Worm (Caenorhabditis elegans): ENCODE data around the gene C38C3.3.

The C38C3.3 gene

DNA sequence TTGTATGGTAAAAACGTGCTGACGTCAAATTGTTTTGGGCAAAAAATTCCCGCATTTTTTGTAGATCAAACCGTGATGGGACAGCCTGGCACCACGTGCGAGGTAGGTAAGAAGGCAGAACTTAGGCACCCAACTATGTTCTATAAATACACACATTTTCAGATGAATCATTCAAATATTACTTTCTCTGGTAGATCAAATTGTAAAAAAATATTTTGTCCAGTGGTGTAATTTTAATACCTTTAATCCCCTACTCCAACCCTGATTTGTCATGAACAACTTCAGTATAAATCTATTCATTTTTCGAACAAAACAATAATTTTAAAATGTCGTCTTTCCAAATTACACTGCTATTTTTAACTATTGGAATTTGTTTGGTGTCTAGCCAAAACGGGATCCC lies 965 bp upstream of the C38C3.3 start, which contains the start of gene spig-7:
Gene spig-7 (plus strand): TSS at position 301 of the 400 bp plus-strand sequence.
- TF ChIP-seq mbf-1 (tag; optimal IDR thresholded peaks at IDR 0.05) (no peak), F13H6.1 (tag; optimal IDR thresholded peaks at IDR 0.05) (no peak), sma-3 (GFP tag; optimal IDR thresholded peaks at IDR 0.05) (no peak)

DNA sequence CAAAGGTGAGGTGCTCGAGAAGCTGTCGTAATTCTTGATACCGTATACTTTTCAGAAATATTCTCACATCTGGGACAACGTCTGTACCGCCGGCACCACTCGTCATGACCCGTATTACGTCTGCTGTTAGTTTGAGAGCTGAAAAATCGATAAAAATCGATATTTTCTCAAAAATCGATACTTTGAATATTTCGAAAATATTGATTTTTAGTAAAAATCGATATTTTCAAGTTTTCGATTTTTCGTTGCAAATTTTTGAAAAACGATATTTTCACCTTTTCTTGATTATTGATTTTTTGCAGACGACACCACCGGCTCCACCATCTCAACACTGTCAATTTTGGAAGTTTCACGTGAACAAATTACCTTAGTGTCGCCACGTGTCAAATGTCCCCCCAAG lies 318 bp downstream of the C38C3.3 start:
- TF ChIP-seq sma-3 (GFP tag; optimal IDR thresholded peaks at IDR 0.05) (no peak), nhr-129 (tag; optimal IDR thresholded peaks at IDR 0.05) (no peak), dmd-4 (tag; optimal IDR thresholded peaks at IDR 0.05) (no peak), nhr-77 (tag; optimal IDR thresholded peaks at IDR 0.05) (no peak), zag-1 (tag; optimal IDR thresholded peaks at IDR 0.05) (no peak), nhr-11 (tag; optimal IDR thresholded peaks at IDR 0.05) (no peak), ZK546.5 (tag; optimal IDR thresholded peaks at IDR 0.05) (no peak), lin-13 (GFP tag; optimal IDR thresholded peaks at IDR 0.05) (no peak), fos-1 (tag; optimal IDR thresholded peaks at IDR 0.05) (no peak), F13H6.1 (tag; optimal IDR thresholded peaks at IDR 0.05) (no peak), lsy-2 (tag; optimal IDR thresholded peaks at IDR 0.05) (no peak)

DNA sequence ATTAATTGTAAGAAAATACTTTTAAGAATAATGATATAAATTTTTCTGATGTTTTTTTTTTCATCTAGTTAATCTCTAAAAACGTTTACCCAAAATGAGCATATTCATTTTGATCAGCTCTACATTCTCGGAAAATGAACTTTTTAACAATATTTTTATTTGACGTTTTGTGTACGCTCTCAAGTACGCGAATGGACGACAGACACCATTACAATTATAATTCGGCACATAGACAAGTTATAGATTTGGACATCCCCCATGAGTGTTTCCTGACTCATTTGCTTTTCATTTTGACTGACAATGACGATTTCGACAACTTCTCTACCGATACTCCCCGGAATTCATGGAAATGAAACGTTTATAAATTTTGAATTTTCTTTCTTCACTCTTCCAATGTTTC lies 3.7 kb downstream of the C38C3.3 start, which contains the start of gene sru-27:
Gene sru-27 (plus strand): TSS at position 301 of the 400 bp plus-strand sequence.
- TF ChIP-seq nhr-11 (tag; optimal IDR thresholded peaks at IDR 0.05) (no peak), ama-1 (optimal IDR thresholded peaks at IDR 0.05) (no peak), nhr-25 (tag; optimal IDR thresholded peaks at IDR 0.05) (no peak), fos-1 (tag; optimal IDR thresholded peaks at IDR 0.05) (no peak), R02D3.7 (tag; optimal IDR thresholded peaks at IDR 0.05) (no peak), alr-1 (tag; optimal IDR thresholded peaks at IDR 0.05) (no peak), ztf-11 (tag; optimal IDR thresholded peaks at IDR 0.05) (no peak), peb-1 (tag; optimal IDR thresholded peaks at IDR 0.05) (no peak), sma-9 (GFP tag; optimal IDR thresholded peaks at IDR 0.05) (no peak), sma-9 (tag; optimal IDR thresholded peaks at IDR 0.05) (no peak), Y55F3AM.14 (GFP tag; optimal IDR thresholded peaks at IDR 0.05) (no peak), ZK546.5 (tag; optimal IDR thresholded peaks at IDR 0.05) (no peak), skn-1 (tag; optimal IDR thresholded peaks at IDR 0.05) (no peak)

DNA sequence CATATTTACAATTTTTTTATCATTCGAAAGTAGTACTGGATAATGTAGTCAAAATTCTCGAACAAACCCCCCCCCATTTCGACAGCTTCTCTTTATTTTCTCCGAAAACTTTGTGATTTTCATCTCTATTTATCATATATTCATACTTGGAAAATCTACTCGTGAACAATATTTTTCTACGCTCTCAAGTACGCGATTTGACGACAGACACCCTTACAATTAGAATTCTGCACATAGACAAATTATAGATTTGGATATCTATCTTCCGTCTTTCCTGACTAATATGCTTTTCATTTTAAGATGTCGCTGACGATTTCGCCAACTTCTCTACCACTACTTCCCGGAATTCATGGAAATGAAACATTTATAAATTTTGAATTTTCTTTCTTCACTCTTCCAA lies 10.6 kb downstream of the C38C3.3 start, which contains the start of gene sru-28:
Gene sru-28 (plus strand): TSS at position 301 of the 400 bp plus-strand sequence.
- TF ChIP-seq snpc-4 (tag; optimal IDR thresholded peaks at IDR 0.05) (no peak), zag-1 (tag; optimal IDR thresholded peaks at IDR 0.05) (no peak), lsy-2 (tag; optimal IDR thresholded peaks at IDR 0.05) (no peak), unc-55 (GFP tag; optimal IDR thresholded peaks at IDR 0.05) (no peak)

DNA sequence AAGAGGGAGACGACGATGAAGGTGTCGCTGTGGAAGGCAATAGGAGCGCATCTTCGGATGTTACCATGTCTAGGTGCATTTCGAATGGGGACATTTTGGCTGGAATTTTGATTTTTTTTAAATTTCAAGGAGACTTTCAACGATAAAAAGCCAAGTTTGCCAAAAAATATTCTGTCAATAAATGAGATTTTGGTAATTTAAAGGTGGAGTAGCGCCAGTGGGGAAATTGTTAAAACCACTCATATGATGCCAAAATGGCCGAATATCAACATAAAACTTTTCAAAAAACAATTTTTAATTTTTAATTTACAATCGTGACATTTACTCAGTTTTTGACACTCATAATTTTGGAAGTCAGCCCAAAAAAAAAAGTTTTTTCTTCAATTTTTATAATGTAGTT lies 16.1 kb downstream of the C38C3.3 start, which contains the start of gene nhr-260:
Gene nhr-260 (minus strand): TSS at position 101 of the 400 bp plus-strand sequence.
- TF ChIP-seq nhr-237 (tag; optimal IDR thresholded peaks at IDR 0.05), result no peak
- TF ChIP-seq alr-1 (tag; optimal IDR thresholded peaks at IDR 0.05), result no peak
- no peak for TF ChIP-seq ztf-4 (tag; optimal IDR thresholded peaks at IDR 0.05)
- no peak for TF ChIP-seq crh-2 (tag; optimal IDR thresholded peaks at IDR 0.05)
- no peak for TF ChIP-seq lin-11 (tag; optimal IDR thresholded peaks at IDR 0.05)

DNA sequence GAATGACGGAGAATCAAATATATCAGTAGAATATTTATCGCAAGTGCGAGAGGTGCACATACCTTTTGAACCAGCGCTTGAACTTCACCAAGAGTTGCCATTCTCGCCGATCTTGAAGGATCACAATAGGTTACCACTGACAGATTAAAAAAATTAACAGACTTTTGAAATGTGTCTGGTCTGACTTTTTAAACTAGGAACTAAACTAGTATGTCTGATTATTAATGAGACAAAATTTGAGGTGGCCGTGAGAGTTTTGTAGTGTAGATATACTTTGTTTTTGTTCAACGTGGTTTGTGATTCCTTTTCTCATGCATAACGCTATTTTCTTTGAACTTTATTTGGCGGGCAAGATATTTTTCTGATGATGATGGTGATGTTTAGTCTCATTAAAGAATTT lies 26.4 kb downstream of the C38C3.3 start, which contains the start of gene str-240:
Gene str-240 (minus strand): TSS at position 101 of the 400 bp plus-strand sequence.
- TF ChIP-seq nhr-21 (tag; optimal IDR thresholded peaks at IDR 0.05), result no peak
- TF ChIP-seq lsy-2 (tag; optimal IDR thresholded peaks at IDR 0.05), result no peak
- no peak for TF ChIP-seq lin-11 (tag; optimal IDR thresholded peaks at IDR 0.05)

DNA sequence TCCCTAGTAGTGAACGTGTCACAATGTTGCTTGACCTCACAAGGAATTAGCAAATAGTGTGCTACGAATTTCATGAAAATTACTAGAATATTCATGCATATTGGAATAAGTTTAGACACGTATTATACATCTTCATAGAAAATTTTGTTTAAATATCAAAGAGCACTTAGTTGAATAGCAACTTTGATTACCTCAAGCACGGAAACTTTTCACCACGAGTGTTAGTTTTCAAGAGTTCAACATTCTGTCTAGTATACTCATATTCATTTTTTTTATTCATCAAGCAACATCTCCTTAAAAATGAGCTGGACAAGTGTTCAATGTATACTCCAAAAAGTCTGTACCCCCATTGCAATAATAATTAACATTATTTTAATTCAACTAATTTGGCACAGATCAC lies 27.1 kb downstream of the C38C3.3 start, which contains the start of gene str-243:
Gene str-243 (plus strand): TSS at position 301 of the 400 bp plus-strand sequence.
- TF ChIP-seq blmp-1 (tag; optimal IDR thresholded peaks at IDR 0.05; ENCODE audit: insufficient read depth), result no peak
- no peak for TF ChIP-seq sma-9 (GFP tag; optimal IDR thresholded peaks at IDR 0.05)
- no peak for TF ChIP-seq sma-9 (tag; optimal IDR thresholded peaks at IDR 0.05)
- TF ChIP-seq lin-39 (tag; optimal IDR thresholded peaks at IDR 0.05), result no peak
- TF ChIP-seq mab-5 (tag; optimal IDR thresholded peaks at IDR 0.05), result no peak
- TF ChIP-seq egl-27 (tag; optimal IDR thresholded peaks at IDR 0.05), result no peak
- TF ChIP-seq unc-62 (GFP tag; optimal IDR thresholded peaks at IDR 0.05), result no peak
- TF ChIP-seq nhr-77 (tag; optimal IDR thresholded peaks at IDR 0.05), result no peak
- no peak for TF ChIP-seq C34F6.9 (tag; optimal IDR thresholded peaks at IDR 0.05)
- TF ChIP-seq nhr-10 (tag; optimal IDR thresholded peaks at IDR 0.05), result no peak
- TF ChIP-seq alr-1 (tag; optimal IDR thresholded peaks at IDR 0.05), result no peak
- no peak for TF ChIP-seq elt-1 (tag; optimal IDR thresholded peaks at IDR 0.05)
